Fruit fly (Drosophila melanogaster): ENCODE measurements around the gene CG15047.

The CG15047 gene

dm6 chrX:18544732-18545131, 16.2 kb downstream of the CG15047 start:
- TF ChIP-seq Vsx2 (GFP tag; optimal IDR thresholded peaks at IDR 0.05; ENCODE audit: partially characterized antibody): no peak
- TF ChIP-seq jim (GFP tag; optimal IDR thresholded peaks at IDR 0.05): no peak
- TF ChIP-seq woc (GFP tag; optimal IDR thresholded peaks at IDR 0.05): no peak
- no peak for TF ChIP-seq N (GFP tag; optimal IDR thresholded peaks at IDR 0.05)
- TF ChIP-seq Hnf4 (GFP tag; optimal IDR thresholded peaks at IDR 0.05): no peak

- TF ChIP-seq Vsx2 (GFP tag; optimal IDR thresholded peaks at IDR 0.05; ENCODE audit: partially characterized antibody): no peak
- TF ChIP-seq jim (GFP tag; optimal IDR thresholded peaks at IDR 0.05): no peak
- TF ChIP-seq OdsH (GFP tag; optimal IDR thresholded peaks at IDR 0.05): no peak
- TF ChIP-seq Dif (GFP tag; optimal IDR thresholded peaks at IDR 0.05; ENCODE audit: partially characterized antibody): no peak
Observed at dm6 chrX:18545157-18545556, 16.7 kb downstream of the CG15047 start.

DNA sequence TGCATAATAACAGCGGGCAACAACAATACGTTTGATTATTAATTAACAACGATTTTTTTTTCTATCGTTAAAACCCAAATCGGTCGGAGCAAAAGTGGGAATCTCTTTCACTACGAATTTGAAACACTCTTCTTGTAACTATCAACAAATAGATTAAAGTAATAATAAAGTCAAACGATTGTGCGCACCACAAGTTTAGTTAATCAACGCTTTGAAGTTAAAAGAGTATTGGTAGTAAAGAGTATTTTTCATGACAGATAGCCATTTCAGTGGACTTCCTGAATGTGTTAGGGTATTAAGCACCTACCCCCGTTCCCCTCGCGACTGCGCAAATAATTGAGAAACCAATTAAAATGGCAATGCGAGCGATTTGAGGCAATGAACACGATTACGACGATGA, 18.3 kb downstream of the CG15047 start:
- TF ChIP-seq Rel (GFP tag; optimal IDR thresholded peaks at IDR 0.05) (no peak), Rel (tag; optimal IDR thresholded peaks at IDR 0.05) (peak; percentile 24), CG32264 (GFP tag; optimal IDR thresholded peaks at IDR 0.05) (peak; percentile 18), N (GFP tag; optimal IDR thresholded peaks at IDR 0.05) (no peak), usp (GFP tag; optimal IDR thresholded peaks at IDR 0.05) (no peak), dl (GFP tag; optimal IDR thresholded peaks at IDR 0.05; ENCODE audit: insufficient read depth in 1 of 2, partially characterized antibody in 2 of 2) (no peak), sv (GFP tag; optimal IDR thresholded peaks at IDR 0.05) (peak; percentile 70), rgr (GFP tag; optimal IDR thresholded peaks at IDR 0.05) (peak; percentile 83), h (GFP tag; optimal IDR thresholded peaks at IDR 0.05) (peak; percentile 81), jim (GFP tag; optimal IDR thresholded peaks at IDR 0.05) (no peak), CG9705 (GFP tag; optimal IDR thresholded peaks at IDR 0.05) (peak; percentile 16), lola (GFP tag; optimal IDR thresholded peaks at IDR 0.05) (no peak), foxo (GFP tag; optimal IDR thresholded peaks at IDR 0.05) (peak; percentile 37 to 80), Dfd (GFP tag; optimal IDR thresholded peaks at IDR 0.05) (no peak), tai (GFP tag; optimal IDR thresholded peaks at IDR 0.05) (peak; percentile 48), sage (GFP tag; optimal IDR thresholded peaks at IDR 0.05) (no peak), Myc (optimal IDR thresholded peaks at IDR 0.05) (no peak), dmrt93B (GFP tag; optimal IDR thresholded peaks at IDR 0.05) (peak; percentile 62), fru (GFP tag; optimal IDR thresholded peaks at IDR 0.05) (peak; percentile 76), Dif (GFP tag; optimal IDR thresholded peaks at IDR 0.05; ENCODE audit: partially characterized antibody) (no peak), Abd-B (GFP tag; optimal IDR thresholded peaks at IDR 0.05) (no peak), dsf (GFP tag; optimal IDR thresholded peaks at IDR 0.05; ENCODE audit: borderline replicate concordance) (no peak), Sp1 (GFP tag; optimal IDR thresholded peaks at IDR 0.05) (peak; percentile 73), pan (optimal IDR thresholded peaks at IDR 0.05) (no peak), HLH106 (tag; optimal IDR thresholded peaks at IDR 0.05) (peak; percentile 85), Mio (GFP tag; optimal IDR thresholded peaks at IDR 0.05) (no peak), Hr83 (GFP tag; optimal IDR thresholded peaks at IDR 0.05; ENCODE audit: poor library complexity, severe bottlenecking) (no peak), ey (GFP tag; optimal IDR thresholded peaks at IDR 0.05) (peak; percentile 86), brk (GFP tag; optimal IDR thresholded peaks at IDR 0.05) (peak; percentile 27), OdsH (GFP tag; optimal IDR thresholded peaks at IDR 0.05) (peak; percentile 76), Hr78 (GFP tag; optimal IDR thresholded peaks at IDR 0.05) (no peak), woc (GFP tag; optimal IDR thresholded peaks at IDR 0.05) (peak; percentile 48), GATAd (GFP tag; optimal IDR thresholded peaks at IDR 0.05) (no peak), Vsx2 (GFP tag; optimal IDR thresholded peaks at IDR 0.05; ENCODE audit: partially characterized antibody) (no peak), CrebA (GFP tag; optimal IDR thresholded peaks at IDR 0.05; ENCODE audit: borderline replicate concordance) (no peak), Jra (GFP tag; optimal IDR thresholded peaks at IDR 0.05) (no peak), psq (GFP tag; optimal IDR thresholded peaks at IDR 0.05) (peak; percentile 49), Hnf4 (GFP tag; optimal IDR thresholded peaks at IDR 0.05) (peak; percentile 73), br (GFP tag; optimal IDR thresholded peaks at IDR 0.05) (peak; percentile 75)

All from whole organism, wandering third instar larva.